Fruit fly (Drosophila melanogaster) whole organism, prepupa: ENCODE results near the gene Ir100a.
A peak's percentile ranks its signal among the peaks of the same experiment; 100 is the strongest.

Experiments used
- CG10631 ChIP-seq: fragments of 200-800 bp; sonication (Bioruptor generic); optimal IDR thresholded peaks from 2 replicates; lab custom pipeline; 2016; ENCODE audit warnings: missing biosample characterization, missing genetic modification characterization
- CG11294 ChIP-seq: fragments of 200-800 bp; sonication (Bioruptor generic); IDR thresholded peaks from 2 replicates; pipeline ENCODE4 v1.3.6; 2022; ENCODE audit warnings: missing biosample characterization, missing genetic modification characterization
- CG11762 ChIP-seq: fragments of 200-800 bp; sonication (Bioruptor generic); optimal IDR thresholded peaks from 3 replicates; lab custom pipeline; 2016; ENCODE audit warnings: missing biosample characterization, missing genetic modification characterization; ENCODE audit not compliant: insufficient read depth
- CG11902 ChIP-seq: fragments of 200-800 bp; sonication (Bioruptor generic); optimal IDR thresholded peaks from 3 replicates; lab custom pipeline; 2016; ENCODE audit warnings: missing biosample characterization, missing genetic modification characterization
- CG15336 ChIP-seq: fragments of 200-800 bp; sonication (Bioruptor generic); IDR thresholded peaks from 2 replicates; pipeline ENCODE4 v1.3.6; 2022; ENCODE audit warnings: missing biosample characterization, missing genetic modification characterization
- CG16779 ChIP-seq: fragments of 200-800 bp; sonication (Bioruptor generic); optimal IDR thresholded peaks from 3 replicates; lab custom pipeline; 2017; ENCODE audit warnings: missing biosample characterization, mild to moderate bottlenecking, missing genetic modification characterization
- CG3032 ChIP-seq: fragments of 200-800 bp; optimal IDR thresholded peaks from 2 replicates; lab custom pipeline; 2019; ENCODE audit warnings: missing biosample characterization, mild to moderate bottlenecking, missing genetic modification characterization, moderate library complexity
- CG31627 ChIP-seq: fragments of 200-800 bp; sonication (Bioruptor generic); optimal IDR thresholded peaks from 3 replicates; lab custom pipeline; 2016; ENCODE audit warnings: missing biosample characterization, missing genetic modification characterization
- CG32006 ChIP-seq: fragments of 200-800 bp; sonication (Bioruptor generic); optimal IDR thresholded peaks from 3 replicates; lab custom pipeline; 2017; ENCODE audit warnings: missing biosample characterization, mild to moderate bottlenecking, missing genetic modification characterization
- CG34406 ChIP-seq: fragments of 200-800 bp; sonication (Bioruptor generic); optimal IDR thresholded peaks from 3 replicates; lab custom pipeline; 2016; ENCODE audit warnings: missing biosample characterization, missing genetic modification characterization
- CG3919 ChIP-seq: fragments of 200-800 bp; sonication (Bioruptor generic); optimal IDR thresholded peaks from 3 replicates; lab custom pipeline; 2016; ENCODE audit warnings: missing biosample characterization, missing genetic modification characterization
- CG4318 ChIP-seq: fragments of 200-800 bp; sonication (Bioruptor generic); optimal IDR thresholded peaks from 3 replicates; lab custom pipeline; 2017; ENCODE audit warnings: missing biosample characterization, mild to moderate bottlenecking, missing genetic modification characterization
- CG6163 ChIP-seq: fragments of 200-800 bp; sonication (Bioruptor generic); IDR thresholded peaks from 3 replicates; pipeline ENCODE4 v1.3.6; 2022; ENCODE audit warnings: missing biosample characterization, missing genetic modification characterization
- CG6276 ChIP-seq: fragments of 200-800 bp; sonication (Bioruptor generic); optimal IDR thresholded peaks from 2 replicates; lab custom pipeline; 2017; ENCODE audit warnings: missing biosample characterization, mild to moderate bottlenecking, missing genetic modification characterization
- CG6808 ChIP-seq: fragments of 200-800 bp; sonication (Bioruptor generic); optimal IDR thresholded peaks from 3 replicates; lab custom pipeline; 2017; ENCODE audit warnings: missing biosample characterization, missing genetic modification characterization, mild to moderate bottlenecking, moderate library complexity, missing genetic modification reagents
- CG6854 ChIP-seq: fragments of 200-800 bp; sonication (Bioruptor generic); optimal IDR thresholded peaks from 2 replicates; lab custom pipeline; 2017; ENCODE audit warnings: missing biosample characterization, mild to moderate bottlenecking, missing genetic modification characterization
- CG7368 ChIP-seq: fragments of 200-800 bp; sonication (Bioruptor generic); optimal IDR thresholded peaks from 3 replicates; lab custom pipeline; 2016; ENCODE audit warnings: missing biosample characterization, missing genetic modification characterization
- CG8119 ChIP-seq: fragments of 200-800 bp; sonication (Bioruptor generic); IDR thresholded peaks from 3 replicates; pipeline ENCODE4 v1.3.6; 2022; ENCODE audit warnings: missing biosample characterization, missing genetic modification characterization
- CG8319 ChIP-seq: fragments of 200-800 bp; sonication (Bioruptor generic); optimal IDR thresholded peaks from 3 replicates; lab custom pipeline; 2016; ENCODE audit warnings: missing biosample characterization, missing genetic modification characterization
- CG8632 ChIP-seq: fragments of 200-800 bp; sonication (Bioruptor generic); optimal IDR thresholded peaks from 3 replicates; lab custom pipeline; 2016; ENCODE audit warnings: missing biosample characterization, missing genetic modification characterization
- CG9139 ChIP-seq: fragments of 200-800 bp; sonication (Bioruptor generic); optimal IDR thresholded peaks from 3 replicates; lab custom pipeline; 2017; ENCODE audit warnings: missing biosample characterization, mild to moderate bottlenecking, missing genetic modification characterization
- Eip75B ChIP-seq: fragments of 200-800 bp; sonication (Bioruptor generic); optimal IDR thresholded peaks from 3 replicates; lab custom pipeline; 2016; ENCODE audit warnings: missing biosample characterization, missing genetic modification characterization
- Eip78C ChIP-seq: fragments of 200-800 bp; sonication (Bioruptor generic); peaks from one replicate; lab custom pipeline; 2016; ENCODE audit warnings: missing biosample characterization, missing genetic modification characterization
- Eip93F ChIP-seq: fragments of 200-800 bp; sonication (Bioruptor generic); optimal IDR thresholded peaks from 2 replicates; lab custom pipeline; 2016; ENCODE audit warnings: missing biosample characterization, mild to moderate bottlenecking, missing genetic modification characterization
- Ets21C ChIP-seq: fragments of 200-800 bp; sonication (Bioruptor generic); optimal IDR thresholded peaks from 3 replicates; lab custom pipeline; 2016; ENCODE audit warnings: missing biosample characterization, missing genetic modification characterization
- Ets96B ChIP-seq: fragments of 200-800 bp; optimal IDR thresholded peaks from 2 replicates; lab custom pipeline; 2019; ENCODE audit warnings: missing biosample characterization, mild to moderate bottlenecking, missing genetic modification characterization, moderate library complexity
- Gug ChIP-seq: fragments of 200-800 bp; sonication (Bioruptor generic); IDR thresholded peaks from 2 replicates; pipeline ENCODE4 v1.3.6; 2022; ENCODE audit warnings: missing biosample characterization, missing genetic modification characterization
- Hr38 ChIP-seq: sonication (Bioruptor generic); optimal IDR thresholded peaks from 2 replicates; lab custom pipeline; 2016; ENCODE audit warnings: missing biosample characterization, missing genetic modification characterization
- Hr39 ChIP-seq: fragments of 200-800 bp; sonication (Bioruptor generic); optimal IDR thresholded peaks from 2 replicates; lab custom pipeline; 2016; ENCODE audit warnings: missing biosample characterization, missing genetic modification characterization
- Hr4 ChIP-seq: fragments of 200-800 bp; sonication (Bioruptor generic); optimal IDR thresholded peaks from 3 replicates; lab custom pipeline; 2016; ENCODE audit warnings: missing biosample characterization, missing genetic modification characterization
- Lpt ChIP-seq: fragments of 200-800 bp; sonication (Bioruptor generic); optimal IDR thresholded peaks from 3 replicates; lab custom pipeline; 2016; ENCODE audit warnings: missing biosample characterization, missing genetic modification characterization
- Met ChIP-seq: fragments of 200-800 bp; sonication (Bioruptor generic); optimal IDR thresholded peaks from 3 replicates; lab custom pipeline; 2016; ENCODE audit warnings: missing biosample characterization, missing genetic modification characterization
- Smox ChIP-seq: fragments of 200-800 bp; sonication (Bioruptor generic); optimal IDR thresholded peaks from 3 replicates; lab custom pipeline; 2016; ENCODE audit warnings: missing biosample characterization, missing genetic modification characterization
- Sox102F ChIP-seq: fragments of 200-800 bp; sonication (Bioruptor generic); optimal IDR thresholded peaks from 2 replicates; lab custom pipeline; 2016; ENCODE audit warnings: missing biosample characterization, mild to moderate bottlenecking, missing genetic modification characterization
- Sox14 ChIP-seq: fragments of 200-800 bp; sonication (Bioruptor generic); optimal IDR thresholded peaks from 3 replicates; lab custom pipeline; 2016; ENCODE audit warnings: missing biosample characterization, missing genetic modification characterization
- achi ChIP-seq: fragments of 200-800 bp; sonication (Bioruptor generic); optimal IDR thresholded peaks from 3 replicates; lab custom pipeline; 2016; ENCODE audit warnings: missing biosample characterization, missing genetic modification characterization
- acj6 ChIP-seq: fragments of 200-800 bp; sonication (Bioruptor generic); optimal IDR thresholded peaks from 3 replicates; lab custom pipeline; 2016; ENCODE audit warnings: missing biosample characterization, missing genetic modification characterization
- dac ChIP-seq: fragments of 200-800 bp; sonication (Bioruptor generic); optimal IDR thresholded peaks from 2 replicates; lab custom pipeline; 2017; ENCODE audit warnings: missing biosample characterization, mild to moderate bottlenecking, missing genetic modification characterization
- dsx ChIP-seq: fragments of 200-800 bp; optimal IDR thresholded peaks from 3 replicates; lab custom pipeline; 2019; ENCODE audit warnings: missing biosample characterization, mild to moderate bottlenecking, missing genetic modification characterization, moderate library complexity; ENCODE audit not compliant: poor library complexity, severe bottlenecking
- eg ChIP-seq: fragments of 200-800 bp; sonication (Bioruptor generic); IDR thresholded peaks from 3 replicates; pipeline ENCODE4 v1.3.6; 2022; ENCODE audit warnings: missing biosample characterization, missing genetic modification characterization
- esn ChIP-seq: fragments of 200-800 bp; sonication (Bioruptor generic); optimal IDR thresholded peaks from 2 replicates; lab custom pipeline; 2016; ENCODE audit warnings: missing biosample characterization, mild to moderate bottlenecking, missing genetic modification characterization, moderate library complexity
- fd59A ChIP-seq: fragments of 200-800 bp; sonication (Bioruptor generic); optimal IDR thresholded peaks from 2 replicates; lab custom pipeline; 2017; ENCODE audit warnings: missing biosample characterization, mild to moderate bottlenecking, missing genetic modification characterization, missing genetic modification reagents
- fd85E ChIP-seq: fragments of 200-800 bp; sonication (Bioruptor generic); optimal IDR thresholded peaks from 3 replicates; lab custom pipeline; 2016; ENCODE audit warnings: missing biosample characterization, missing genetic modification characterization
- fkh ChIP-seq: fragments of 200-800 bp; sonication (Bioruptor generic); optimal IDR thresholded peaks from 3 replicates; lab custom pipeline; 2017; ENCODE audit warnings: missing biosample characterization, mild to moderate bottlenecking, missing genetic modification characterization, moderate library complexity
- lz ChIP-seq: fragments of 200-800 bp; sonication (Bioruptor generic); optimal IDR thresholded peaks from 3 replicates; lab custom pipeline; 2016; ENCODE audit warnings: missing biosample characterization, missing genetic modification characterization
- net ChIP-seq: fragments of 200-800 bp; sonication (Bioruptor generic); optimal IDR thresholded peaks from 3 replicates; lab custom pipeline; 2016; ENCODE audit warnings: missing biosample characterization, missing genetic modification characterization
- pdm3 ChIP-seq: fragments of 200-800 bp; sonication (Bioruptor generic); optimal IDR thresholded peaks from 3 replicates; lab custom pipeline; 2016; ENCODE audit warnings: missing biosample characterization, missing genetic modification characterization
- salr ChIP-seq, 2 experiments: fragments of 200-800 bp; sonication (Bioruptor generic); optimal IDR thresholded peaks; 3 replicates each; lab custom pipeline; 2016 to 2018; ENCODE audit warnings: missing biosample characterization in 2 of 2, missing genetic modification characterization in 2 of 2, mild to moderate bottlenecking in 1 of 2
- spab ChIP-seq: fragments of 200-800 bp; sonication (Bioruptor generic); optimal IDR thresholded peaks from 2 replicates; lab custom pipeline; 2017; ENCODE audit warnings: missing biosample characterization, mild to moderate bottlenecking, missing genetic modification characterization, missing genetic modification reagents
- ss ChIP-seq, 2 experiments: fragments of 200-800 bp; sonication (Bioruptor generic); optimal IDR thresholded peaks; 2 replicates in 1 of 2; 3 replicates in 1 of 2; lab custom pipeline; 2017 to 2018; ENCODE audit warnings: mild to moderate bottlenecking in 2 of 2, missing biosample characterization in 2 of 2, missing genetic modification characterization in 2 of 2, moderate library complexity in 1 of 2
- svp ChIP-seq: fragments of 200-800 bp; sonication (Bioruptor generic); peaks from one replicate; lab custom pipeline; 2016; ENCODE audit warnings: missing biosample characterization, missing genetic modification characterization
- topi ChIP-seq: fragments of 200-800 bp; sonication (Bioruptor generic); optimal IDR thresholded peaks from 3 replicates; lab custom pipeline; 2016; ENCODE audit warnings: missing biosample characterization, missing genetic modification characterization
- vri ChIP-seq: fragments of 200-800 bp; sonication (Bioruptor generic); optimal IDR thresholded peaks from 3 replicates; lab custom pipeline; 2016; ENCODE audit warnings: missing biosample characterization, mild to moderate bottlenecking, missing genetic modification characterization

Ir100a gene

DNA sequence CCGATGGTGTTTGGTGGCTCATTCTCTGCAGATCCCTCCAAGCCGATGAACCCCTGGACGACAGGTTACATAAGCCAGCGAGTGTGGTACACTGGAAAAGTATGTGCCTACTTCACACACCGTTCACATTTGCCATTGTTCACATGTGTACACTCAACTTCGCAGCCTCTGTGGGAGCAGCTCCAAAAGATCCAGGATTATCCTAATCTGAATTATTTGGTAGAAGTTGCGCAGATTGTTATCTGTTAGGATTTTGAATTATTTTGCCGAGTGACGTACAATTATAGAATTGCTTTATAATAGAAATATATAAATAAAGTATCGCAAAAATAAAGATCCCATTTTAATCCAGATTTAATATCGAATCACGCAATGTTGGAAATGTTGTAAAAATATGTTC is 33.2 kb upstream of the Ir100a start:
- TF ChIP-seq CG11294 (no peak), Ets21C (no peak), Eip75B (GFP tag; lab: Kevin White, UChicago) (no peak), fkh (GFP tag; lab: Kevin White, UChicago) (no peak), CG8319 (peak; percentile 27), Hr4 (peak; percentile 75), Smox (GFP tag; lab: Kevin White, UChicago) (no peak), Hr39 (GFP tag; lab: Kevin White, UChicago) (no peak), CG15336 (peak; percentile 63), Hr38 (GFP tag; lab: Kevin White, UChicago) (no peak), dsx (GFP tag; lab: Kevin White, UChicago) (no peak), Sox102F (no peak), ss (GFP tag; optimal IDR thresholded peaks at IDR 0.05; lab: Kevin White, UChicago) (no peak), net (GFP tag; lab: Kevin White, UChicago) (peak; percentile 32), CG32006 (GFP tag; lab: Kevin White, UChicago) (peak; percentile 82), CG8632 (GFP tag; lab: Kevin White, UChicago) (peak; percentile 43), CG3032 (tag; lab: Kevin White, UChicago) (peak; percentile 33), CG6854 (GFP tag; lab: Kevin White, UChicago) (no peak), pdm3 (GFP tag; lab: Kevin White, UChicago) (peak; percentile 52), CG11902 (GFP tag; lab: Kevin White, UChicago) (peak; percentile 23), topi (GFP tag; lab: Kevin White, UChicago) (peak; percentile 3), CG9139 (GFP tag; lab: Kevin White, UChicago) (no peak), Eip78C (GFP tag; lab: Kevin White, UChicago) (peak; percentile 92), CG10631 (peak; percentile 61), CG3919 (GFP tag; lab: Kevin White, UChicago) (peak; percentile 53), CG11762 (GFP tag; lab: Kevin White, UChicago) (peak; percentile 36), esn (GFP tag; lab: Kevin White, UChicago) (peak; percentile 5), Sox14 (GFP tag; lab: Kevin White, UChicago) (peak; percentile 4), dac (GFP tag; lab: Kevin White, UChicago) (peak; percentile 28), CG8119 (GFP tag; lab: Robert Waterston, UW) (peak; percentile 60), spab (GFP tag; lab: Kevin White, UChicago) (peak; percentile 29), svp (GFP tag; lab: Kevin White, UChicago) (peak; percentile 78), eg (GFP tag; lab: Robert Waterston, UW) (no peak), CG6808 (peak; percentile 48), acj6 (GFP tag; lab: Kevin White, UChicago) (peak; percentile 59), vri (GFP tag; lab: Kevin White, UChicago) (no peak), Eip93F (no peak), CG31627 (no peak), CG6276 (GFP tag; lab: Kevin White, UChicago) (peak; percentile 58), CG4318 (GFP tag; lab: Kevin White, UChicago) (peak; percentile 57), Gug (no peak), fd85E (no peak), salr (GFP tag; optimal IDR thresholded peaks at IDR 0.05; lab: Kevin White, UChicago) (peak in 1 of 2 experiments; percentile 51), CG34406 (GFP tag; lab: Kevin White, UChicago) (peak; percentile 50), lz (GFP tag; lab: Kevin White, UChicago) (peak; percentile 10), fd59A (no peak), CG16779 (tag; lab: Kevin White, UChicago) (peak; percentile 28), Ets96B (tag; lab: Kevin White, UChicago) (peak; percentile 30), Met (no peak), Lpt (GFP tag; lab: Kevin White, UChicago) (peak; percentile 14), achi (peak; percentile 50), CG6163 (GFP tag; lab: Robert Waterston, UW) (no peak), CG7368 (GFP tag; lab: Kevin White, UChicago) (peak; percentile 23)
